Worm (Caenorhabditis elegans) whole organism, L4 larva: Measurements from ENCODE around the gene Y58A7A.4.

ENCODE experiments used
- F26F4.8 ChIP-seq: fragments of 200-800 bp; sonication (Bioruptor generic); conservative IDR thresholded peaks from 2 replicates; pipeline ENCODE4 v1.3.6; 2022; ENCODE audit warnings: missing genetic modification characterization, missing compliant biosample characterization
- ZK337.2 ChIP-seq: fragments of 200-800 bp; sonication (Bioruptor generic); IDR thresholded peaks from 2 replicates; pipeline ENCODE4 v1.3.6; 2022; ENCODE audit warnings: missing genetic modification reagents, missing genetic modification characterization, missing compliant biosample characterization
- aha-1 ChIP-seq: fragments of 150-350 bp; peaks from one replicate; lab custom pipeline; 2014; ENCODE audit warnings: missing biosample characterization, missing genetic modification characterization
- attf-4 ChIP-seq: sonication (generic microtip); optimal IDR thresholded peaks from 3 replicates; lab custom pipeline; 2017; ENCODE audit warnings: missing biosample characterization, missing genetic modification characterization
- ceh-20 ChIP-seq: fragments of 200-800 bp; sonication (Bioruptor generic); IDR thresholded peaks from 2 replicates; pipeline ENCODE4 v1.3.6; 2022; ENCODE audit warnings: missing genetic modification reagents, missing genetic modification characterization, missing compliant biosample characterization
- ceh-28 ChIP-seq: fragments of 150-350 bp; optimal IDR thresholded peaks from 2 replicates; lab custom pipeline; 2014; ENCODE audit warnings: missing biosample characterization, missing genetic modification reagents, missing genetic modification characterization
- ceh-32 ChIP-seq: sonication (generic microtip); optimal IDR thresholded peaks from 2 replicates; lab custom pipeline; 2016; ENCODE audit warnings: mild to moderate bottlenecking, missing genetic modification characterization, missing compliant biosample characterization; ENCODE audit not compliant: poor library complexity
- ces-1 ChIP-seq: fragments of 150-350 bp; sonication (generic microtip); optimal IDR thresholded peaks from 4 replicates; lab custom pipeline; 2014; ENCODE audit warnings: missing biosample characterization, missing genetic modification reagents, missing genetic modification characterization
- daf-12 ChIP-seq: fragments of 150-350 bp; optimal IDR thresholded peaks from 2 replicates; lab custom pipeline; 2014; ENCODE audit warnings: missing biosample characterization, missing genetic modification reagents, missing genetic modification characterization
- daf-8 ChIP-seq: fragments of 200-800 bp; sonication (Bioruptor generic); IDR thresholded peaks from 2 replicates; pipeline ENCODE4 v1.3.6; 2022; ENCODE audit warnings: missing genetic modification characterization, missing compliant biosample characterization
- dmd-6 ChIP-seq: fragments of 200-800 bp; sonication (Bioruptor generic); IDR thresholded peaks from 2 replicates; pipeline ENCODE4 v1.3.6; 2022; ENCODE audit warnings: missing genetic modification reagents, missing genetic modification characterization, missing compliant biosample characterization
- dpl-1 ChIP-seq: fragments of 150-350 bp; optimal IDR thresholded peaks from 2 replicates; lab custom pipeline; 2014; ENCODE audit warnings: missing biosample characterization, missing genetic modification reagents, missing genetic modification characterization
- gei-8 ChIP-seq: fragments of 200-800 bp; sonication (Bioruptor generic); optimal IDR thresholded peaks from 2 replicates; lab custom pipeline; 2018; ENCODE audit warnings: mild to moderate bottlenecking, missing genetic modification characterization, missing compliant biosample characterization
- hif-1 ChIP-seq, 2 experiments: sonication (generic microtip); optimal IDR thresholded peaks; 2 replicates each; lab custom pipeline; 2016 to 2017; ENCODE audit warnings: missing compliant biosample characterization in 2 of 2, missing genetic modification characterization in 2 of 2, missing genetic modification reagents in 2 of 2, missing genotype in 2 of 2, mild to moderate bottlenecking in 1 of 2
- hlh-11 ChIP-seq: fragments of 200-800 bp; sonication (Bioruptor generic); optimal IDR thresholded peaks from 2 replicates; lab custom pipeline; 2018; ENCODE audit warnings: mild to moderate bottlenecking, missing genetic modification characterization, missing compliant biosample characterization
- hlh-30 ChIP-seq: sonication (generic microtip); optimal IDR thresholded peaks from 2 replicates; lab custom pipeline; 2017; ENCODE audit warnings: antibody characterized with exemption, mild to moderate bottlenecking, missing genetic modification characterization, missing compliant biosample characterization; ENCODE audit not compliant: insufficient read depth
- lin-39 ChIP-seq: fragments of 150-350 bp; optimal IDR thresholded peaks from 2 replicates; lab custom pipeline; 2014; ENCODE audit warnings: missing biosample characterization, missing genetic modification reagents, missing genetic modification characterization
- mes-2 ChIP-seq: sonication (generic microtip); optimal IDR thresholded peaks from 2 replicates; lab custom pipeline; 2016; ENCODE audit warnings: missing genotype, mild to moderate bottlenecking, missing genetic modification characterization, missing compliant biosample characterization; ENCODE audit not compliant: poor library complexity, severe bottlenecking
- nhr-102 ChIP-seq: sonication (generic microtip); optimal IDR thresholded peaks from 2 replicates; lab custom pipeline; 2016; ENCODE audit warnings: mild to moderate bottlenecking, missing genetic modification characterization, moderate library complexity, missing compliant biosample characterization
- nhr-11 ChIP-seq: fragments of 150-350 bp; optimal IDR thresholded peaks from 2 replicates; lab custom pipeline; 2014; ENCODE audit warnings: missing biosample characterization, missing genetic modification characterization
- nhr-28 ChIP-seq: fragments of 150-350 bp; optimal IDR thresholded peaks from 2 replicates; lab custom pipeline; 2014; ENCODE audit warnings: missing biosample characterization, missing genetic modification characterization
- nhr-41 ChIP-seq: fragments of 200-800 bp; sonication (Bioruptor generic); IDR thresholded peaks from 2 replicates; pipeline ENCODE4 v1.3.6; 2022; ENCODE audit warnings: missing genetic modification reagents, missing genetic modification characterization, missing compliant biosample characterization
- nhr-48 ChIP-seq: sonication (generic microtip); optimal IDR thresholded peaks from 2 replicates; lab custom pipeline; 2016; ENCODE audit warnings: mild to moderate bottlenecking, missing genetic modification characterization, missing compliant biosample characterization
- nhr-6 ChIP-seq: fragments of 150-350 bp; optimal IDR thresholded peaks from 2 replicates; lab custom pipeline; 2014; ENCODE audit warnings: missing biosample characterization, missing genetic modification characterization
- nhr-77 ChIP-seq: fragments of 150-350 bp; optimal IDR thresholded peaks from 2 replicates; lab custom pipeline; 2014; ENCODE audit warnings: missing biosample characterization, missing genetic modification characterization
- pqm-1 ChIP-seq: sonication (generic microtip); optimal IDR thresholded peaks from 2 replicates; lab custom pipeline; 2017; ENCODE audit warnings: missing biosample characterization, missing genetic modification characterization
- tra-1 ChIP-seq: fragments of 200-800 bp; sonication (Bioruptor generic); IDR thresholded peaks from 2 replicates; pipeline ENCODE4 v1.3.6; 2022; ENCODE audit warnings: missing genetic modification reagents, missing genetic modification characterization, missing compliant biosample characterization
- unc-62 ChIP-seq, 3 experiments: fragments of 150-350 bp in 1 of 3; sonication (generic microtip); optimal IDR thresholded peaks in 2 of 3; peaks in 1 of 3; 1 replicate in 1 of 3; 2 replicates in 2 of 3; lab custom pipeline; 2014 to 2017; ENCODE audit warnings: missing biosample characterization in 3 of 3, missing genetic modification characterization in 3 of 3, missing genetic modification reagents in 3 of 3, missing genotype in 1 of 3
- zip-11 ChIP-seq: fragments of 200-800 bp; sonication (Bioruptor generic); IDR thresholded peaks from 2 replicates; pipeline ENCODE4 v1.3.6; 2022; ENCODE audit warnings: missing genetic modification characterization, missing compliant biosample characterization
- zip-2 ChIP-seq: fragments of 150-350 bp; optimal IDR thresholded peaks from 2 replicates; lab custom pipeline; 2014; ENCODE audit warnings: missing biosample characterization, missing genetic modification characterization
- ztf-11 ChIP-seq: fragments of 150-350 bp; optimal IDR thresholded peaks from 2 replicates; lab custom pipeline; 2014; ENCODE audit warnings: missing biosample characterization, missing genetic modification characterization
- ztf-7 ChIP-seq: fragments of 150-350 bp; optimal IDR thresholded peaks from 2 replicates; lab custom pipeline; 2014; ENCODE audit warnings: missing biosample characterization, missing genetic modification characterization

Y58A7A.4 gene

ce11 chrV:5084957-5085465, at the start of gene Y58A7A.4:
Gene Y58A7A.4 (minus strand): TSS chrV:5085007.
- TF ChIP-seq zip-11 (GFP tag; lab: Robert Waterston, UW), result no peak
- no peak for TF ChIP-seq daf-12 (tag; lab: Kevin White, UChicago)
- no peak for TF ChIP-seq gei-8
- no peak for TF ChIP-seq ZK337.2 (GFP tag; lab: Robert Waterston, UW)
- no peak for TF ChIP-seq lin-39 (tag; lab: Kevin White, UChicago)
- TF ChIP-seq nhr-28 (tag; lab: Kevin White, UChicago), result peak; percentile 6
- TF ChIP-seq nhr-102 (tag; lab: Kevin White, UChicago), result no peak
- TF ChIP-seq ztf-11, result no peak
- no peak for TF ChIP-seq pqm-1 (tag; lab: Kevin White, UChicago)
- no peak for TF ChIP-seq nhr-48
- no peak for TF ChIP-seq ceh-32 (tag; lab: Kevin White, UChicago)
- no peak for TF ChIP-seq ceh-20 (GFP tag; lab: Robert Waterston, UW)
- TF ChIP-seq mes-2, result no peak
- TF ChIP-seq zip-2 (tag; lab: Kevin White, UChicago), result peak; percentile 92
- no peak for TF ChIP-seq ztf-7
- TF ChIP-seq dmd-6, result no peak

- TF ChIP-seq hlh-30 (tag; lab: Kevin White, UChicago), result no peak
These were observed 47.6 kb upstream of the Y58A7A.4 start, which contains the start of gene F14F9.4 for ce11 chrV:5132441-5132840. Gene F14F9.4 (plus strand): TSS chrV:5132741.

ce11 chrV:5131380-5131779, 46.6 kb upstream of the Y58A7A.4 start:
- no peak for TF ChIP-seq ceh-28
- TF ChIP-seq hif-1 (tag; optimal IDR thresholded peaks at IDR 0.05; lab: Kevin White, UChicago), result peak in 1 of 2 experiments; percentile 46
- TF ChIP-seq hlh-11 (tag; lab: Kevin White, UChicago), result peak; percentile 19
- peak; percentile 99 for TF ChIP-seq zip-2 (tag; lab: Kevin White, UChicago)
- peak; percentile 64 for TF ChIP-seq ztf-7
- TF ChIP-seq attf-4, result no peak
- peak; percentile 40 for TF ChIP-seq hlh-30 (tag; lab: Kevin White, UChicago)
- TF ChIP-seq unc-62 (GFP tag; optimal IDR thresholded peaks at IDR 0.05 in 1 of 2; lab: Kevin White, UChicago), result peak in 1 of 2 experiments; percentile 85
- TF ChIP-seq unc-62 (tag; optimal IDR thresholded peaks at IDR 0.05; lab: Kevin White, UChicago), result no peak
- TF ChIP-seq F26F4.8 (GFP tag; lab: Robert Waterston, UW), result no peak
- TF ChIP-seq nhr-6 (tag; lab: Kevin White, UChicago), result peak; percentile 57
- TF ChIP-seq tra-1, result no peak
- TF ChIP-seq nhr-28 (tag; lab: Kevin White, UChicago), result peak; percentile 83
- TF ChIP-seq nhr-11 (tag; lab: Kevin White, UChicago), result peak; percentile 35
- peak; percentile 8 for TF ChIP-seq nhr-77
- no peak for TF ChIP-seq nhr-41 (GFP tag; lab: Robert Waterston, UW)
- TF ChIP-seq aha-1, result peak; percentile 70
- TF ChIP-seq dpl-1 (GFP tag; lab: Kevin White, UChicago), result peak; percentile 20

DNA sequence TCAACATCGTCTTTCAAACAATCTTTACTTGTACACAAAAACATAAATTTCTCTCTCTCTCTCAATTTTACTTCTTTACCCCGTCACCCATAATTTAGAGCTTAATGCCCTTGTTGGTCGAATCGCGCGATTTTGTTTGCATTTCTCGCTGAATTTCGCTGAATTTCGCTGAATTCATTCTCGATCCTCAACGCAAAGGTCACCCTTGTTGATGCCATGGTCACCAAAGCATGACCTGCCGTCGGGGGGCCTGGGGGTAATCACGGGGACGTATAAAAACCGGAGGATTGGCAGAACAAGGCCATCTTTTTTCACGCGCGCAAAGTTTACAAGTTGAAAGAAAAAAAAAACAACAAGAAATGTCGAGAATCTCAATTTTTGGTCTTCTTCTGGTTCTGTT, 45.2 kb upstream of the Y58A7A.4 start, which contains the start of gene F14F9.8:
TSS of gene F14F9.8 (plus strand) at position 301 of the 400 bp plus-strand sequence.
- TF ChIP-seq ces-1 (GFP tag; lab: Kevin White, UChicago) (no peak), aha-1 (peak; percentile 79), unc-62 (GFP tag; optimal IDR thresholded peaks at IDR 0.05 in 1 of 2; lab: Kevin White, UChicago) (peak in 1 of 2 experiments; percentile 4), unc-62 (tag; optimal IDR thresholded peaks at IDR 0.05; lab: Kevin White, UChicago) (no peak)

- TF ChIP-seq unc-62 (GFP tag; optimal IDR thresholded peaks at IDR 0.05 in 1 of 2; lab: Kevin White, UChicago) (no peak), unc-62 (tag; optimal IDR thresholded peaks at IDR 0.05; lab: Kevin White, UChicago) (no peak), daf-8 (GFP tag; lab: Robert Waterston, UW) (no peak)
- TF ChIP-seq, all 104 proteins: peak for 0
These were observed 42.0 kb upstream of the Y58A7A.4 start, which contains the start of gene F14F9.5 for ce11 chrV:5126793-5127192. Gene F14F9.5 (plus strand): TSS chrV:5127093.
